In genomic region chrX:9782389-9782939, ce11 we compare ENCODE assay signal across 5 worm cellular contexts.
TF ChIP-seq lines count a peak whose summit lies in the region.

No protein-coding gene starts in this region.

TF ChIP-seq in whole organism, L1 larva, 84 proteins besides CTCF, POLR2A, EP300 and RAD21:
- TF ChIP-seq fkh-4 (tag; optimal IDR thresholded peaks at IDR 0.05; lab: Kevin White, UChicago; ENCODE audit: borderline replicate concordance) (peak; percentile 49), unc-30 (tag; optimal IDR thresholded peaks at IDR 0.05; lab: Kevin White, UChicago) (no peak), hlh-17 (GFP tag; optimal IDR thresholded peaks at IDR 0.05; lab: Kevin White, UChicago; ENCODE audit: borderline replicate concordance) (no peak), unc-62 (GFP tag; optimal IDR thresholded peaks at IDR 0.05; lab: Kevin White, UChicago) (no peak), lin-14 (GFP tag; optimal IDR thresholded peaks at IDR 0.05; lab: Kevin White, UChicago) (no peak), ama-1 (optimal IDR thresholded peaks at IDR 0.05; lab: Kevin White, UChicago) (no peak), dsc-1 (tag; optimal IDR thresholded peaks at IDR 0.05; lab: Kevin White, UChicago) (peak; percentile 77), ets-5 (GFP tag; IDR thresholded peaks at IDR 0.05; lab: Robert Waterston, UW) (no peak), alr-1 (tag; optimal IDR thresholded peaks at IDR 0.05; lab: Kevin White, UChicago; ENCODE audit: borderline replicate concordance) (no peak), elt-2 (tag; optimal IDR thresholded peaks at IDR 0.05; lab: Kevin White, UChicago) (peak; percentile 59), efl-1 (optimal IDR thresholded peaks at IDR 0.05; lab: Kevin White, UChicago) (no peak), efl-1 (GFP tag; optimal IDR thresholded peaks at IDR 0.05 in 1 of 2; lab: Kevin White, UChicago) (peak in 1 of 2 experiments; percentile 80)

TF ChIP-seq in whole organism, L2 larva, 48 proteins besides CTCF, POLR2A, EP300 and RAD21:
- TF ChIP-seq R02D3.7 (tag; optimal IDR thresholded peaks at IDR 0.05; lab: Kevin White, UChicago) (no peak), fos-1 (tag; optimal IDR thresholded peaks at IDR 0.05; lab: Kevin White, UChicago) (peak; percentile 51)
TF ChIP-seq in whole organism, L2 larva: peak in this region for 1.

TF ChIP-seq in whole organism, L3 larva, 47 proteins besides CTCF, POLR2A, EP300 and RAD21:
- TF ChIP-seq nhr-12 (tag; optimal IDR thresholded peaks at IDR 0.05; lab: Kevin White, UChicago) (no peak), lin-15B (tag; optimal IDR thresholded peaks at IDR 0.05; lab: Kevin White, UChicago) (no peak), nhr-67 (tag; optimal IDR thresholded peaks at IDR 0.05; lab: Kevin White, UChicago) (no peak), R02D3.7 (tag; optimal IDR thresholded peaks at IDR 0.05; lab: Kevin White, UChicago) (no peak), skn-1 (tag; optimal IDR thresholded peaks at IDR 0.05; lab: Kevin White, UChicago) (no peak), eor-1 (tag; optimal IDR thresholded peaks at IDR 0.05; lab: Kevin White, UChicago) (no peak), ztf-4 (tag; optimal IDR thresholded peaks at IDR 0.05; lab: Kevin White, UChicago) (no peak), elt-1 (tag; optimal IDR thresholded peaks at IDR 0.05; lab: Kevin White, UChicago) (no peak), elt-2 (tag; optimal IDR thresholded peaks at IDR 0.05; lab: Kevin White, UChicago) (peak; percentile 49), hmg-11 (tag; optimal IDR thresholded peaks at IDR 0.05; lab: Kevin White, UChicago) (no peak), unc-39 (tag; optimal IDR thresholded peaks at IDR 0.05; lab: Kevin White, UChicago) (no peak), pqm-1 (tag; optimal IDR thresholded peaks at IDR 0.05; lab: Kevin White, UChicago) (peak; percentile 48), nhr-77 (tag; optimal IDR thresholded peaks at IDR 0.05; lab: Kevin White, UChicago) (no peak), ZK546.5 (tag; optimal IDR thresholded peaks at IDR 0.05; lab: Kevin White, UChicago) (no peak), ceh-28 (tag; optimal IDR thresholded peaks at IDR 0.05; lab: Kevin White, UChicago) (no peak), lin-39 (tag; optimal IDR thresholded peaks at IDR 0.05; lab: Kevin White, UChicago) (no peak), pha-4 (tag; optimal IDR thresholded peaks at IDR 0.05; lab: Kevin White, UChicago) (no peak)

TF ChIP-seq in whole organism, L4 larva, 104 proteins besides CTCF, POLR2A, EP300 and RAD21:
- TF ChIP-seq php-3 (GFP tag; IDR thresholded peaks at IDR 0.05; lab: Robert Waterston, UW) = peak; percentile 10; the same call in 1 of the 2 replicates
- no peak for TF ChIP-seq lir-3 (tag; optimal IDR thresholded peaks at IDR 0.05; lab: Kevin White, UChicago)
- no peak for TF ChIP-seq lin-39 (tag; optimal IDR thresholded peaks at IDR 0.05; lab: Kevin White, UChicago)
- TF ChIP-seq nhr-102 (tag; optimal IDR thresholded peaks at IDR 0.05; lab: Kevin White, UChicago) = no peak
- TF ChIP-seq skn-1 (tag; optimal IDR thresholded peaks at IDR 0.05; lab: Kevin White, UChicago) = no peak
- TF ChIP-seq pqm-1 (tag; optimal IDR thresholded peaks at IDR 0.05; lab: Kevin White, UChicago) = peak; percentile 58
- peak in 1 of 2 experiments; percentile 10 for TF ChIP-seq unc-62 (GFP tag; optimal IDR thresholded peaks at IDR 0.05 in 1 of 2; lab: Kevin White, UChicago)
- no peak for TF ChIP-seq unc-62 (tag; optimal IDR thresholded peaks at IDR 0.05; lab: Kevin White, UChicago)
- peak; percentile 23; the same call in 1 of the 2 replicates for TF ChIP-seq dmd-6 (GFP tag; IDR thresholded peaks at IDR 0.05; lab: Robert Waterston, UW)
- peak; percentile 44 for TF ChIP-seq aha-1 (tag; lab: Kevin White, UChicago)
- no peak for TF ChIP-seq daf-16 (GFP tag; optimal IDR thresholded peaks at IDR 0.05; lab: Kevin White, UChicago)
- peak; percentile 41 for TF ChIP-seq daf-16 (tag; optimal IDR thresholded peaks at IDR 0.05; lab: Kevin White, UChicago)
TF ChIP-seq in whole organism, L4 larva: peak in this region for 6.

TF ChIP-seq in whole organism, young adult, 124 proteins besides CTCF, POLR2A, EP300 and RAD21:
- TF ChIP-seq F49E8.2 (tag; optimal IDR thresholded peaks at IDR 0.05; lab: Kevin White, UChicago; ENCODE audit: insufficient read depth) (no peak), Y67H2A.10 (GFP tag; conservative IDR thresholded peaks at IDR 0.05; lab: Robert Waterston, UW) (no peak), nhr-80 (tag; optimal IDR thresholded peaks at IDR 0.05; lab: Kevin White, UChicago) (peak; percentile 55)
